Fruit fly (Drosophila melanogaster) whole organism, wandering third instar larva: ENCODE data around the gene Tpt.

ENCODE experiments used
- Abd-B ChIP-seq: fragments of >200 bp; optimal IDR thresholded peaks from 2 replicates; lab custom pipeline; 2017; ENCODE audit warnings: missing biosample characterization, missing genetic modification characterization
- Hr78 ChIP-seq: fragments of >200 bp; optimal IDR thresholded peaks from 2 replicates; lab custom pipeline; 2017; ENCODE audit warnings: missing biosample characterization, missing genetic modification characterization
- OdsH ChIP-seq: fragments of 200-800 bp; sonication (Bioruptor generic); optimal IDR thresholded peaks from 2 replicates; lab custom pipeline; 2016; ENCODE audit warnings: missing biosample characterization, mild to moderate bottlenecking, missing genetic modification characterization
- br ChIP-seq: fragments of 200-800 bp; sonication (Bioruptor generic); optimal IDR thresholded peaks from 2 replicates; lab custom pipeline; 2016; ENCODE audit warnings: missing biosample characterization, missing genetic modification characterization
- dmrt93B ChIP-seq: fragments of 200-800 bp; sonication (Bioruptor generic); optimal IDR thresholded peaks from 2 replicates; lab custom pipeline; 2018; ENCODE audit warnings: missing biosample characterization, mild to moderate bottlenecking, missing genetic modification characterization
- ey ChIP-seq: fragments of 200-800 bp; sonication (Bioruptor generic); optimal IDR thresholded peaks from 2 replicates; lab custom pipeline; 2016; ENCODE audit warnings: missing biosample characterization, missing genetic modification characterization
- lola ChIP-seq: fragments of >200 bp; optimal IDR thresholded peaks from 2 replicates; lab custom pipeline; 2017; ENCODE audit warnings: missing biosample characterization, missing genetic modification characterization
- sv ChIP-seq: fragments of 200-800 bp; sonication (Bioruptor generic); optimal IDR thresholded peaks from 3 replicates; lab custom pipeline; 2016; ENCODE audit warnings: missing biosample characterization, missing genetic modification characterization
- tai ChIP-seq: sonication (Bioruptor generic); optimal IDR thresholded peaks from 2 replicates; lab custom pipeline; 2016; ENCODE audit warnings: missing biosample characterization, missing genetic modification characterization

dm6 chr3L:8369456-8369855, 35.6 kb downstream of the Tpt start:
- TF ChIP-seq Abd-B (no peak), Hr78 (GFP tag; lab: Kevin White, UChicago) (no peak), dmrt93B (no peak), lola (no peak), sv (no peak), OdsH (GFP tag; lab: Kevin White, UChicago) (no peak), tai (GFP tag; lab: Kevin White, UChicago) (no peak), br (GFP tag; lab: Kevin White, UChicago) (no peak), ey (GFP tag; lab: Kevin White, UChicago) (no peak)
